Worm (Caenorhabditis elegans): ENCODE results near the gene C10E2.2.

Gene C10E2.2

ce11 chrX:16793470-16793869, 48.4 kb downstream of the C10E2.2 start (continued):
- TF ChIP-seq pha-4 (tag; optimal IDR thresholded peaks at IDR 0.05): peak; percentile 21
- TF ChIP-seq die-1 (tag; optimal IDR thresholded peaks at IDR 0.05): no peak
- no peak for TF ChIP-seq snpc-4 (GFP tag; optimal IDR thresholded peaks at IDR 0.05)
- no peak for TF ChIP-seq snpc-4 (tag; optimal IDR thresholded peaks at IDR 0.05)
- TF ChIP-seq let-607 (tag; optimal IDR thresholded peaks at IDR 0.05): no peak
- no peak for TF ChIP-seq mes-4 (tag; optimal IDR thresholded peaks at IDR 0.05)
- TF ChIP-seq T26A5.8 (tag; optimal IDR thresholded peaks at IDR 0.05): no peak
- TF ChIP-seq attf-5 (GFP tag; optimal IDR thresholded peaks at IDR 0.05): peak; percentile 11
- no peak for TF ChIP-seq egl-44 (GFP tag; IDR thresholded peaks at IDR 0.05)
- no peak for TF ChIP-seq ztf-18 (tag; optimal IDR thresholded peaks at IDR 0.05)
- no peak for TF ChIP-seq K12H6.12 (tag; optimal IDR thresholded peaks at IDR 0.05)
- no peak for TF ChIP-seq B0336.3 (GFP tag; IDR thresholded peaks at IDR 0.05)
- no peak for TF ChIP-seq Y53G8AR.9 (GFP tag; conservative IDR thresholded peaks at IDR 0.05)
- TF ChIP-seq zfh-2 (GFP tag; conservative IDR thresholded peaks at IDR 0.05): peak; percentile 36; the same call in 1 of the 2 replicates
- TF ChIP-seq lsy-27 (tag; optimal IDR thresholded peaks at IDR 0.05; ENCODE audit: borderline replicate concordance, insufficient read depth): no peak
- no peak for TF ChIP-seq lin-26 (GFP tag; IDR thresholded peaks at IDR 0.05)

DNA sequence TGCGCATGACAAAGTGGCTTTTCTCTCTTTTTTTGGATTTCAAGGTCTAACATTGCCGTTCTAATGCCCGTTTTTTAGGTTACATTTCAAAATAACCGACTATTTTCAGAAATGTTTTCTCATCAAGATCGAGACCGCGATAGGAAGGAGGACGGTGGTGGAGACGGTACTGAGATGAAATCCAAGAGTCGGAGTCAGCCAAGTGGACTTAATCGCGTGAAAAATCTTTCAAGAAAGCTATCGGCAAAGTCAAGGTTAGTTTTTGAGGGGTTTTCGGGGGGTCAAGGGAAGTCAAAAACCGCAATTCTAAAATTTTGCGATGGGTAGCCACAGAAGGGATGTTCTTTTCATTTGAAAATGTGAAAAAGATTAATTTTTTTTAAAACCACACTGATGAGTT, 50.9 kb downstream of the C10E2.2 start, which contains the start of gene aak-2:
TSS of gene aak-2 (plus strand) at position 110 of the 400 bp plus-strand sequence.
- TF ChIP-seq aptf-3 (GFP tag; IDR thresholded peaks at IDR 0.05): no peak
- TF ChIP-seq ceh-100 (GFP tag; IDR thresholded peaks at IDR 0.05): no peak
- TF ChIP-seq ama-1 (optimal IDR thresholded peaks at IDR 0.05): no peak
- TF ChIP-seq ama-1 (GFP tag; optimal IDR thresholded peaks at IDR 0.05): no peak
- no peak for TF ChIP-seq nfya-2 (GFP tag; IDR thresholded peaks at IDR 0.05)
- no peak for TF ChIP-seq zim-3 (tag; optimal IDR thresholded peaks at IDR 0.05)
- TF ChIP-seq tbx-9 (tag; optimal IDR thresholded peaks at IDR 0.05; ENCODE audit: borderline replicate concordance): no peak
- TF ChIP-seq cebp-1 (GFP tag; IDR thresholded peaks at IDR 0.05): no peak
- TF ChIP-seq cebp-1 (tag; optimal IDR thresholded peaks at IDR 0.05): no peak
- no peak for TF ChIP-seq dpff-1 (tag; optimal IDR thresholded peaks at IDR 0.05)
- no peak for TF ChIP-seq him-1 (tag; optimal IDR thresholded peaks at IDR 0.05)
- TF ChIP-seq lag-1 (GFP tag; IDR thresholded peaks at IDR 0.05): no peak
- TF ChIP-seq F37B4.10 (GFP tag; IDR thresholded peaks at IDR 0.05): no peak
- no peak for TF ChIP-seq ekl-4 (GFP tag; IDR thresholded peaks at IDR 0.05)
- TF ChIP-seq B0035.1 (tag; optimal IDR thresholded peaks at IDR 0.05): no peak
- no peak for TF ChIP-seq rec-8 (tag; optimal IDR thresholded peaks at IDR 0.05)
- TF ChIP-seq Y95B8A.8 (GFP tag; IDR thresholded peaks at IDR 0.05): no peak
- no peak for TF ChIP-seq pbrm-1 (GFP tag; IDR thresholded peaks at IDR 0.05)

DNA sequence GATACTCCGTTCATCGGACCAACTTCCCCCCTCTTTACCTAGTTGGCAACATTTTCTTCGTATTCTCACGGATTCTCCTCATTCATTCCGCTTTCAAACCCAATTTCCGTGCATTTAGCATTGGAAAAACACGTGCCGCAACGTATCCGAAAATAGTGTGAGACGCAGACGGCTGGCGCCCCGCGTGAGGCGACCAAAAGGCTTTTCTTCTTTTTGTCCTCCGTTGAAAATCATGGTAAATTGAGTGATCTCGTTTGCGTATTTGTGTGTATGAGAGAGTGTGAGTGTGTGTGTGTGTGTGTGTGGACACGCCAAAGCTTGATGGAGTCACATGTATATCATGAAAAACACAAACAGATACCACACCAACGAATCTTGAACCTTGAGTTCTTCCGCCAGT, 51.8 kb downstream of the C10E2.2 start:
- TF ChIP-seq chd-7 (tag; optimal IDR thresholded peaks at IDR 0.05) (peak; percentile 85), tlf-1 (GFP tag; optimal IDR thresholded peaks at IDR 0.05) (peak; percentile 64), hmg-1.2 (GFP tag; IDR thresholded peaks at IDR 0.05) (peak; percentile 81), C17E4.6 (GFP tag; IDR thresholded peaks at IDR 0.05) (no peak), madf-3 (GFP tag; IDR thresholded peaks at IDR 0.05) (0 out of 2 replicates have a peak, but pooled peaks have one; percentile 53), snpc-3.4 (tag; optimal IDR thresholded peaks at IDR 0.05) (no peak), ceh-58 (GFP tag; IDR thresholded peaks at IDR 0.05) (no peak), ceh-40 (GFP tag; IDR thresholded peaks at IDR 0.05) (no peak), dpl-1 (GFP tag; optimal IDR thresholded peaks at IDR 0.05) (no peak), F37B4.10 (GFP tag; IDR thresholded peaks at IDR 0.05) (no peak), nhr-90 (tag; optimal IDR thresholded peaks at IDR 0.05) (peak; percentile 53), akir-1 (GFP tag; optimal IDR thresholded peaks at IDR 0.05) (no peak), nfya-2 (GFP tag; IDR thresholded peaks at IDR 0.05) (no peak), ztf-22 (GFP tag; optimal IDR thresholded peaks at IDR 0.05) (peak; percentile 56), lin-40 (tag; optimal IDR thresholded peaks at IDR 0.05) (peak; percentile 90), nfyb-1 (GFP tag; IDR thresholded peaks at IDR 0.05) (peak; percentile 88), zim-3 (tag; optimal IDR thresholded peaks at IDR 0.05) (no peak), F57A8.1 (GFP tag; optimal IDR thresholded peaks at IDR 0.05) (no peak)

Measured in whole organism, young adult.